Fruit fly (Drosophila melanogaster): ENCODE results near the gene CG14984.

The CG14984 gene

DNA sequence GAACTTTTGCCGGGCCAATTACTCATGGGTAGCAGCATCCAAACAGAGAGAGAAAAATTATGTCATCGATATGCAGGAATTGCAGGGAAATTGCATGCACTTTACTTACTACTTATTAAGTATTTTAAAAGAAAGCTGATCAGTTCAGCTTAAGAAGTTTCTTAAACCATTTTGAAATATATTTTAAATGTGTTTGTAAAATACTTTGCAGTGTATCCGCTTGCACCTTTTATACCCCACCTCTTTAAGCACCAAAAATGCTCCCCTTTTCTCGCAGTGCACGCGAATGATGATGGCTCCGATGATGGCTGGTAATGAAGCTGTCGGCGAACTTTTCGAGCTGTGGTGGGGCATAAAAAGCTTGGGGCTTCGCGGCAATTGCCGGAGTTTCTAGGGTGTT lies at the start of gene CG14984:
Gene CG14984, minus strand, starts transcription at position 83 of the 400 bp plus-strand sequence.
- TF ChIP-seq CG10348 (GFP tag; IDR thresholded peaks at IDR 0.05): 0 out of 2 replicates have a peak, but pooled peaks have one; percentile 29
- TF ChIP-seq CG32121 (GFP tag; IDR thresholded peaks at IDR 0.05): no peak
- peak; percentile 78 for TF ChIP-seq gl (tag; optimal IDR thresholded peaks at IDR 0.05)
- TF ChIP-seq CG14655 (GFP tag; optimal IDR thresholded peaks at IDR 0.05): peak; percentile 89
- TF ChIP-seq fd96Ca (GFP tag; IDR thresholded peaks at IDR 0.05): peak; percentile 84
- peak; percentile 61 for TF ChIP-seq Snoo (tag; optimal IDR thresholded peaks at IDR 0.05)
- peak; percentile 63 for TF ChIP-seq CG34367 (tag; optimal IDR thresholded peaks at IDR 0.05)
- TF ChIP-seq CG12605 (GFP tag; IDR thresholded peaks at IDR 0.05): peak; percentile 88
- no peak for TF ChIP-seq EcR (GFP tag; optimal IDR thresholded peaks at IDR 0.05)
- TF ChIP-seq CG8159 (tag; optimal IDR thresholded peaks at IDR 0.05): peak; percentile 90
- TF ChIP-seq CG13204 (GFP tag; optimal IDR thresholded peaks at IDR 0.05): peak; percentile 36
- TF ChIP-seq CG8301 (tag; optimal IDR thresholded peaks at IDR 0.05): peak; percentile 85
- TF ChIP-seq rn (GFP tag; IDR thresholded peaks at IDR 0.05): peak; percentile 69
- TF ChIP-seq D1 (tag; optimal IDR thresholded peaks at IDR 0.05): peak; percentile 19
- peak; percentile 75 for TF ChIP-seq Pif1A (GFP tag; optimal IDR thresholded peaks at IDR 0.05)
- peak; percentile 85 for TF ChIP-seq CG15710 (tag; optimal IDR thresholded peaks at IDR 0.05)
- TF ChIP-seq CG17806 (tag; optimal IDR thresholded peaks at IDR 0.05): peak; percentile 89
- peak; percentile 71 for TF ChIP-seq Pif1B (GFP tag; optimal IDR thresholded peaks at IDR 0.05)
- TF ChIP-seq Ets98B (GFP tag; IDR thresholded peaks at IDR 0.05): peak; percentile 74
- TF ChIP-seq CG4496 (GFP tag; IDR thresholded peaks at IDR 0.05): peak; percentile 79
- peak; percentile 89 for TF ChIP-seq CG9948 (tag; optimal IDR thresholded peaks at IDR 0.05)

DNA sequence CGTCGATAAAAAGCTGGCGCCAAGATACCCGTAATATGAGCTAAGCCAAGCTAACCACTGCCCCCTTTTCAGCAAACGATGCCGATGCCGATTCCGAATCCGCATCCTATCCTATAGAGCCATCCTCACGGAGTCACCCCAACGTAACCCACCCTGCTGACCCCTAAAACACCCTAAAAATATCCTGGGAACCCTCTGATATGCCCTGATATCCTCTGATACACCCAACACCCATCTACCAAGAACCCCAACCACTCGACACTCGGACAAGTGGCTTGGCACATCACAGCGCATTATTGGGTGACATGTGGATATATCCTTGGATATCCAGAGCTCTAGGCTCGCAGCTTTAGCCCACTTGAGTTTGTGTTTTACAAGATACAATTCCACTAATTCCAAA lies 49.1 kb upstream of the CG14984 start:
- TF ChIP-seq Pif1A (GFP tag; optimal IDR thresholded peaks at IDR 0.05) (no peak), CG34367 (tag; optimal IDR thresholded peaks at IDR 0.05) (no peak), CG9948 (tag; optimal IDR thresholded peaks at IDR 0.05) (no peak), CG15710 (tag; optimal IDR thresholded peaks at IDR 0.05) (no peak), CG12605 (GFP tag; IDR thresholded peaks at IDR 0.05) (no peak), Ets98B (GFP tag; IDR thresholded peaks at IDR 0.05) (no peak), Pif1B (GFP tag; optimal IDR thresholded peaks at IDR 0.05) (no peak), rn (GFP tag; IDR thresholded peaks at IDR 0.05) (no peak), Snoo (tag; optimal IDR thresholded peaks at IDR 0.05) (no peak), EcR (GFP tag; optimal IDR thresholded peaks at IDR 0.05) (no peak)

DNA sequence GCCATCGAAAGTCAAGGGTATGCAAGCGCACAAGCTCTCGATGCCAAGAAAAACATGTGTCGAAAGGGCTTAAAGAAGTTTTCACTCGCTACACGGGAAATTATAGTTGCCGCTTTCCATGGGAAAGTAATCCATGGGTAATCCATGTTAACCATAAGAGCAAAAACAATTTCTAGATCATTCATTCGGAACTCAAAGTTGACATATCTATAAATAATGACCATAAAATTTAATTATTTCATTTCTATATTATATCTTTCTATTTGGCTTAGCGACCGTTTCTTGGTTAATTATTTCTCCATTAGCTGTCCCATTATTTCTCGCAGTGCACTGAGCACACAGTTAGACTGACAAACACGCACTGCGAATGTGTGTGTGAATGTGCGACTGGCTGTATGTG lies 48.4 kb upstream of the CG14984 start:
- TF ChIP-seq CG15710 (tag; optimal IDR thresholded peaks at IDR 0.05) (peak; percentile 27), CG8159 (tag; optimal IDR thresholded peaks at IDR 0.05) (peak; percentile 22), CG34367 (tag; optimal IDR thresholded peaks at IDR 0.05) (peak; percentile 13), CG17806 (tag; optimal IDR thresholded peaks at IDR 0.05) (no peak)

DNA sequence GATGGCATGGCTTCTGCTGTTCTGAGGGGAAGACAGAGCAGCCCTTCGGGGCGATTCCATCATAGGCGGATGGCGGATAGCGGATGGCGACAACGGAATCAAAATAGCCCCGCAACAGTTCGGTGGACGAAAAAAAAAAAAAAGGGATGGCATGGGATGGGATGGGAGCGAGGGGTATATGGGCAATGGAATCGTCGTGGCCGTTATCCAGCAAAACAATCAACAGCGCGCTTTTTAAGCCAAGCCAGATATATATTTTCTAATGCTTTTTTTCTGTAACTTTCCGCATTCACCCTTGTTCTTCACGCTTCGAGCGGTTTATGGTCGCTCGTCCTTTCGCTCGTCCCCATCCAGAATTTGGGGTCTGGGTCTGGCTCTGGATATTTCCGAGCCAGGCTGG lies 43.2 kb upstream of the CG14984 start:
- TF ChIP-seq gl (tag; optimal IDR thresholded peaks at IDR 0.05) (no peak), CG9948 (tag; optimal IDR thresholded peaks at IDR 0.05) (no peak), CG14655 (GFP tag; optimal IDR thresholded peaks at IDR 0.05) (no peak), Pif1A (GFP tag; optimal IDR thresholded peaks at IDR 0.05) (no peak), Ets98B (GFP tag; IDR thresholded peaks at IDR 0.05) (no peak), fd96Ca (GFP tag; IDR thresholded peaks at IDR 0.05) (no peak), rn (GFP tag; IDR thresholded peaks at IDR 0.05) (no peak), CG34367 (tag; optimal IDR thresholded peaks at IDR 0.05) (no peak), CG17806 (tag; optimal IDR thresholded peaks at IDR 0.05) (no peak), CG13204 (GFP tag; optimal IDR thresholded peaks at IDR 0.05) (no peak), CG8301 (tag; optimal IDR thresholded peaks at IDR 0.05) (no peak), CG32121 (GFP tag; IDR thresholded peaks at IDR 0.05) (no peak), CG4496 (GFP tag; IDR thresholded peaks at IDR 0.05) (no peak), CG15710 (tag; optimal IDR thresholded peaks at IDR 0.05) (no peak), EcR (GFP tag; optimal IDR thresholded peaks at IDR 0.05) (no peak), Snoo (tag; optimal IDR thresholded peaks at IDR 0.05) (no peak), CG8159 (tag; optimal IDR thresholded peaks at IDR 0.05) (no peak)

DNA sequence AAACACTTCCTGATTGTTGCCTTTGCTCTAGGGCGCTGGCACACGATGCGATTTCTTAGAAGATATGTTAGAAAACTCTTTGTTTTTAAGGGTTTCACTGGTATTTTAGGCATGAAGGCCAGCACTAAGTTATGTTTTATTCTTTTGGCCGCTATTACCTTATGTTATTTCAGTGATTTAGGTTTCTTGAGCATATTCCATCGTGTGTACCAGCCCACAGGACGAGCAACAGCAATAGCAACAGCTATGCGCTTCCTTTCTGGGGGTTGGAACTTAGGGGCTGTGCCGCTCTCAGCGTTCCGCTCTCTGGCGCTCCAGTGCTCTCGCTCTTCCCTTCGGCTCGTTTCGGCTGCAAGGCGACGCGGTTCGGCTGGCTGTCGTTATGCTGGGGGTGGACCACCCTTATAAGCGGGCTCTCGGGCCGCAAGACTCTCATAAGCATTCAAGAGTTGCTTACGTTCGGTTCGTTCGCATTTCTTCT lies 31.2 kb upstream of the CG14984 start, which contains the start of gene scrt:
Gene scrt, plus strand, starts transcription at position 431 of the 481 bp plus-strand sequence.
- TF ChIP-seq fd96Ca (GFP tag; IDR thresholded peaks at IDR 0.05) (0 out of 3 replicates have a peak, but pooled peaks have one; percentile 7), CG14655 (GFP tag; optimal IDR thresholded peaks at IDR 0.05) (no peak)

DNA sequence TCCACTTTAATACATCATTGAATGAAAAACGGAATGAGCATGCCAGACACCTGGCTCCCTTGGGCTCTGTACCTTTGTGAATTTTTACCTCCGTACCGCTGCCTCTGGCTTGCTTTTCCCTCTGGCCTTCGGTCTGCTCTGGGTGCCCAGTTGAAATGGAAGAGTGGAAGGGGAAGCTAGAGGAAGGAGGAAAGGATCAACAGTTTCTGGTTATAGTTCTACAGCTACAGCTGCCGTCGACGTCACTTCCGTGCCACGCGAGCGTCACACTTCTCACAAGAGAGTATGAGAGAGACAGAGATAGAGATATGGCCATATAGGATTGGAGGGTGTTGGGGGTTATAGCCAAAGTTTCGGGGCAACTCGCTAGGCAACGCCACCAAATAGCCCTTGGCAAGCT lies 27.7 kb upstream of the CG14984 start:
- no peak for TF ChIP-seq CG15710 (tag; optimal IDR thresholded peaks at IDR 0.05)
- no peak for TF ChIP-seq CG8159 (tag; optimal IDR thresholded peaks at IDR 0.05)
- no peak for TF ChIP-seq Pif1B (GFP tag; optimal IDR thresholded peaks at IDR 0.05)
- no peak for TF ChIP-seq fd96Ca (GFP tag; IDR thresholded peaks at IDR 0.05)
- TF ChIP-seq CG13204 (GFP tag; optimal IDR thresholded peaks at IDR 0.05): no peak

All from whole organism, pupa.